Worm (Caenorhabditis elegans): ENCODE results near the gene aat-1.

DNA sequence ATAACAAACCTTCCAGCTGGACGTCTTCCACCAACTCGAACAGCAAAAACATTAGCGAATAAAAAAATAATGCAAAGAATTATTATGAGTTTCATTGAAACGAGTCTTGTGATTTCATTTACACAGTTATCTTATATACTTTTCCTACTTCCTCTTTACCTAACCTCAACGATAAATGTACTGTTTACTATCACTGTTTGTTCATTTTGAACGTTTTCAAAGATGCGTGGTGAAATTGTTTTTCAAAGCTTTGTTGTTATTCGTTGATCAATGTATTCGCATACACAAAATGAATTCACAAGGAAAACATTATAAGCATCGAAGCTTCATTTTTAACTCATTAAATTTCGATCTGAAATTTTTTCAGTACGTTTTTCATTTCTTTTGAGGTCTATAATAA lies 20.8 kb upstream of the aat-1 start, which contains the start of gene W09C2.7:
- TF ChIP-seq unc-62 (GFP tag; optimal IDR thresholded peaks at IDR 0.05): no peak
- no peak for TF ChIP-seq nhr-76 (tag; optimal IDR thresholded peaks at IDR 0.05)
- no peak for TF ChIP-seq snpc-4 (tag; optimal IDR thresholded peaks at IDR 0.05)
- TF ChIP-seq nhr-12 (tag; optimal IDR thresholded peaks at IDR 0.05): no peak
- TF ChIP-seq elt-1 (tag; optimal IDR thresholded peaks at IDR 0.05; ENCODE audit: borderline replicate concordance, insufficient read depth): no peak
- no peak for TF ChIP-seq nhr-28 (tag; optimal IDR thresholded peaks at IDR 0.05)
- TF ChIP-seq ztf-11 (tag; optimal IDR thresholded peaks at IDR 0.05): no peak
- no peak for TF ChIP-seq tbx-8 (GFP tag; optimal IDR thresholded peaks at IDR 0.05)
- TF ChIP-seq sptf-1 (tag; optimal IDR thresholded peaks at IDR 0.05): no peak
